Worm (Caenorhabditis elegans) whole organism, mixed stage, embryonic: ENCODE measurements around the gene T14G10.8.
A peak's percentile ranks its signal among the peaks of the same experiment; 100 is the strongest.

Experiments
- M03D4.4 ChIP-seq: sonication (generic microtip); optimal IDR thresholded peaks from 2 replicates; lab custom pipeline; 2017; ENCODE audit warnings: mild to moderate bottlenecking, missing genetic modification characterization, missing compliant biosample characterization
- bed-3 ChIP-seq: fragments of 200-800 bp; sonication (Bioruptor generic); optimal IDR thresholded peaks from 3 replicates; lab custom pipeline; 2018; ENCODE audit warnings: mild to moderate bottlenecking, missing genetic modification characterization, moderate library complexity, missing compliant biosample characterization
- blmp-1 ChIP-seq: fragments of 150-350 bp; optimal IDR thresholded peaks from 2 replicates; lab custom pipeline; 2014; ENCODE audit warnings: missing biosample characterization, missing genetic modification characterization
- ceh-39 ChIP-seq: fragments of 150-350 bp; optimal IDR thresholded peaks from 2 replicates; lab custom pipeline; 2014; ENCODE audit warnings: missing biosample characterization, missing genetic modification characterization
- ceh-43 ChIP-seq: fragments of 200-800 bp; sonication (Bioruptor generic); optimal IDR thresholded peaks from 2 replicates; lab custom pipeline; 2018; ENCODE audit warnings: mild to moderate bottlenecking, missing genetic modification characterization, moderate library complexity, missing compliant biosample characterization
- ceh-83 ChIP-seq: fragments of 200-800 bp; sonication (Bioruptor generic); optimal IDR thresholded peaks from 2 replicates; lab custom pipeline; 2018; ENCODE audit warnings: mild to moderate bottlenecking, missing genetic modification characterization, missing compliant biosample characterization
- ces-1 ChIP-seq: fragments of 150-350 bp; optimal IDR thresholded peaks from 2 replicates; lab custom pipeline; 2014; ENCODE audit warnings: missing biosample characterization, missing genetic modification reagents, missing genetic modification characterization
- cnd-1 ChIP-seq: fragments of 200-800 bp; sonication (Bioruptor generic); optimal IDR thresholded peaks from 2 replicates; lab custom pipeline; 2018; ENCODE audit warnings: mild to moderate bottlenecking, missing genetic modification characterization, missing compliant biosample characterization
- drap-1 ChIP-seq: fragments of 200-800 bp; sonication (Bioruptor generic); optimal IDR thresholded peaks from 3 replicates; lab custom pipeline; 2018; ENCODE audit warnings: mild to moderate bottlenecking, missing genetic modification characterization, missing compliant biosample characterization
- elt-1 ChIP-seq: sonication (generic microtip); optimal IDR thresholded peaks from 2 replicates; lab custom pipeline; 2017; ENCODE audit warnings: missing genetic modification characterization, mild to moderate bottlenecking, missing compliant biosample characterization, antibody characterized with exemption, moderate library complexity, borderline replicate concordance; ENCODE audit not compliant: insufficient read depth
- elt-3 ChIP-seq: fragments of 150-350 bp; optimal IDR thresholded peaks from 2 replicates; lab custom pipeline; 2014; ENCODE audit warnings: missing biosample characterization, missing genetic modification characterization
- flh-1 ChIP-seq: fragments of 200-800 bp; sonication (Bioruptor generic); optimal IDR thresholded peaks from 2 replicates; lab custom pipeline; 2018; ENCODE audit warnings: mild to moderate bottlenecking, missing genetic modification characterization, moderate library complexity, missing compliant biosample characterization
- ham-2 ChIP-seq: fragments of 200-800 bp; sonication (Bioruptor generic); optimal IDR thresholded peaks from 2 replicates; lab custom pipeline; 2018; ENCODE audit warnings: mild to moderate bottlenecking, missing genetic modification characterization, missing compliant biosample characterization
- hlh-1 ChIP-seq: fragments of 150-350 bp; optimal IDR thresholded peaks from 2 replicates; lab custom pipeline; 2014; ENCODE audit warnings: missing biosample characterization, missing genetic modification reagents, missing genetic modification characterization
- lin-13 ChIP-seq: fragments of 150-350 bp; optimal IDR thresholded peaks from 2 replicates; lab custom pipeline; 2014; ENCODE audit warnings: missing biosample characterization, missing genetic modification characterization
- lin-32 ChIP-seq: fragments of 200-800 bp; sonication (Bioruptor generic); optimal IDR thresholded peaks from 2 replicates; lab custom pipeline; 2018; ENCODE audit warnings: mild to moderate bottlenecking, missing genetic modification characterization, missing compliant biosample characterization
- lsy-2 ChIP-seq: fragments of 150-350 bp; optimal IDR thresholded peaks from 2 replicates; lab custom pipeline; 2014; ENCODE audit warnings: missing biosample characterization, missing genetic modification characterization
- mab-5 ChIP-seq: fragments of 150-350 bp; optimal IDR thresholded peaks from 2 replicates; lab custom pipeline; 2014; ENCODE audit warnings: missing biosample characterization, missing genetic modification characterization
- mep-1 ChIP-seq: fragments of 150-350 bp; optimal IDR thresholded peaks from 2 replicates; lab custom pipeline; 2017; ENCODE audit warnings: missing biosample characterization, missing genetic modification reagents, missing genetic modification characterization, inconsistent platforms
- mls-2 ChIP-seq: sonication (generic microtip); optimal IDR thresholded peaks from 2 replicates; lab custom pipeline; 2016; ENCODE audit warnings: mild to moderate bottlenecking, missing genetic modification characterization, moderate library complexity, missing compliant biosample characterization
- nhr-12 ChIP-seq: fragments of 150-350 bp; optimal IDR thresholded peaks from 2 replicates; lab custom pipeline; 2014; ENCODE audit warnings: missing biosample characterization, missing genetic modification characterization
- nhr-2 ChIP-seq: fragments of 150-350 bp; optimal IDR thresholded peaks from 2 replicates; lab custom pipeline; 2014; ENCODE audit warnings: missing biosample characterization, missing genetic modification characterization
- nhr-237 ChIP-seq: fragments of 150-350 bp; optimal IDR thresholded peaks from 2 replicates; lab custom pipeline; 2014; ENCODE audit warnings: missing biosample characterization, missing genetic modification characterization
- nhr-28 ChIP-seq: fragments of 150-350 bp; optimal IDR thresholded peaks from 2 replicates; lab custom pipeline; 2014; ENCODE audit warnings: missing biosample characterization, missing genetic modification characterization
- nhr-76 ChIP-seq: sonication (generic microtip); optimal IDR thresholded peaks from 2 replicates; lab custom pipeline; 2017; ENCODE audit warnings: missing biosample characterization, missing genetic modification characterization
- pha-4 ChIP-seq: fragments of 150-350 bp; optimal IDR thresholded peaks from 2 replicates; lab custom pipeline; 2018; ENCODE audit warnings: missing biosample characterization, missing genetic modification reagents, missing genetic modification characterization
- sem-2 ChIP-seq: fragments of 200-800 bp; sonication (Bioruptor generic); optimal IDR thresholded peaks from 2 replicates; lab custom pipeline; 2018; ENCODE audit warnings: mild to moderate bottlenecking, missing genetic modification characterization, missing compliant biosample characterization
- snpc-4 ChIP-seq: fragments of 150-350 bp; optimal IDR thresholded peaks from 2 replicates; lab custom pipeline; 2014; ENCODE audit warnings: missing biosample characterization, missing genetic modification characterization
- sptf-1 ChIP-seq: sonication (generic microtip); optimal IDR thresholded peaks from 2 replicates; lab custom pipeline; 2017; ENCODE audit warnings: mild to moderate bottlenecking, missing genetic modification characterization, moderate library complexity, missing compliant biosample characterization
- tbx-8 ChIP-seq: fragments of 200-800 bp; sonication (Bioruptor generic); optimal IDR thresholded peaks from 2 replicates; lab custom pipeline; 2018; ENCODE audit warnings: mild to moderate bottlenecking, missing genetic modification characterization, moderate library complexity, missing compliant biosample characterization
- unc-120 ChIP-seq: sonication (generic microtip); optimal IDR thresholded peaks from 2 replicates; lab custom pipeline; 2017; ENCODE audit warnings: missing genetic modification characterization, missing compliant biosample characterization; ENCODE audit not compliant: poor library complexity, severe bottlenecking
- unc-39 ChIP-seq: fragments of 150-350 bp; optimal IDR thresholded peaks from 2 replicates; lab custom pipeline; 2014; ENCODE audit warnings: missing biosample characterization, missing genetic modification characterization
- unc-62 ChIP-seq: fragments of 150-350 bp; optimal IDR thresholded peaks from 2 replicates; lab custom pipeline; 2014; ENCODE audit warnings: missing biosample characterization, missing genetic modification reagents, missing genetic modification characterization
- zip-8 ChIP-seq: fragments of 150-350 bp; optimal IDR thresholded peaks from 2 replicates; lab custom pipeline; 2014; ENCODE audit warnings: missing biosample characterization, missing genetic modification characterization
- ztf-11 ChIP-seq: fragments of 150-350 bp; optimal IDR thresholded peaks from 2 replicates; lab custom pipeline; 2014; ENCODE audit warnings: missing biosample characterization, missing genetic modification characterization

The T14G10.8 gene

DNA sequence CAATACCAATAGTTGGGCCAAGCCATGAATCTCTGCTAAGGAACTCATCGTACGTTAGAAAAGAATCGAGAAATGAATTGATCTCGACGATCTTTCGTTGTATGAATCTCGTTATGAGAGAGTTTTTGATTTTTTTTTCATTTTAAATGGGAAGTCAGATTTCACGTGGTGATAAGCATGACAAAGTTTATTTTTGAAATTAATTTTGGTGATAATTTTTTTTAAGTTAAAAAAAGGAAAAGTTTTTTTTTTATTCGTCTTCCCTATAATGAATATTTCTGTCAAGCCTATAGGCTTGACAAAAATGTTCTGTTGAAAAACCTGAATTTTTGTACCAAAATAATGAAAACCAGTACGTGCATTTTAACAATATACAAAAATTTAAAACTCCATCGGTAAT is 11.0 kb downstream of the T14G10.8 start, which contains the start of gene K08F4.5:
Gene K08F4.5 (minus strand): TSS at position 101 of the 400 bp plus-strand sequence.
- TF ChIP-seq M03D4.4 (tag; lab: Kevin White, UChicago): no peak
- TF ChIP-seq ham-2: no peak
- no peak for TF ChIP-seq ceh-83 (GFP tag; lab: Kevin White, UChicago)
- no peak for TF ChIP-seq unc-120 (tag; lab: Kevin White, UChicago)
- no peak for TF ChIP-seq nhr-76 (tag; lab: Kevin White, UChicago)
- no peak for TF ChIP-seq ces-1
- TF ChIP-seq pha-4 (tag; lab: Kevin White, UChicago): no peak
- no peak for TF ChIP-seq tbx-8 (GFP tag; lab: Kevin White, UChicago)
- TF ChIP-seq unc-39: no peak
- no peak for TF ChIP-seq elt-3 (tag; lab: Kevin White, UChicago)
- no peak for TF ChIP-seq elt-1 (tag; lab: Kevin White, UChicago)
- TF ChIP-seq, all 35 proteins: peak for 0

DNA sequence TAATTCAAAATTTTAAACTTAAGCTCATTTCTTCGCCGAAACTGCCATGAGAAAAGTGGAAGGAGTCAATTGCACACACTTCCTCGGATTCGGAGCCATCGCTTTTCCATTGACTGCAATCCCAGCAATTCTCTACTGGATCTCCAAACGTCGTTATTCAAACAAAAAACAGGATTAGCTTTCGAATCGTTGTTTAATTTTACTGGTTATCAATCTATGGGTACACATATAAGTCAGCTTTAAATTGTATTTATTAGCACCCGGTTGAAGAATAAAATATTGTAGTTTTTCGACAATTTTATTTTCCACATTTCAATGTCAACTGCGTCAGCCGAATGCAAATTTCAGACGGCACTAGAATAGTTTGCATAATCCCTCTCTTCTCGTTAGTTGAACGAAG is 16.8 kb downstream of the T14G10.8 start, which contains the start of gene glt-3:
Gene glt-3 (plus strand): TSS at position 301 of the 400 bp plus-strand sequence.
- TF ChIP-seq elt-1 (tag; lab: Kevin White, UChicago): no peak
- no peak for TF ChIP-seq sptf-1 (tag; lab: Kevin White, UChicago)
- TF ChIP-seq zip-8 (tag; lab: Kevin White, UChicago): no peak
- TF ChIP-seq mls-2 (tag; lab: Kevin White, UChicago): no peak
- TF ChIP-seq ham-2: no peak
- no peak for TF ChIP-seq ceh-39
- TF ChIP-seq unc-120 (tag; lab: Kevin White, UChicago): no peak
- no peak for TF ChIP-seq ceh-83 (GFP tag; lab: Kevin White, UChicago)
- no peak for TF ChIP-seq snpc-4 (tag; lab: Kevin White, UChicago)
- TF ChIP-seq lin-13: no peak
- no peak for TF ChIP-seq bed-3 (GFP tag; lab: Kevin White, UChicago)
- TF ChIP-seq cnd-1: no peak
- TF ChIP-seq lin-32 (GFP tag; lab: Kevin White, UChicago): no peak
- TF ChIP-seq lsy-2 (tag; lab: Kevin White, UChicago): no peak
- no peak for TF ChIP-seq sem-2
- TF ChIP-seq, all 35 proteins: peak for 0

DNA sequence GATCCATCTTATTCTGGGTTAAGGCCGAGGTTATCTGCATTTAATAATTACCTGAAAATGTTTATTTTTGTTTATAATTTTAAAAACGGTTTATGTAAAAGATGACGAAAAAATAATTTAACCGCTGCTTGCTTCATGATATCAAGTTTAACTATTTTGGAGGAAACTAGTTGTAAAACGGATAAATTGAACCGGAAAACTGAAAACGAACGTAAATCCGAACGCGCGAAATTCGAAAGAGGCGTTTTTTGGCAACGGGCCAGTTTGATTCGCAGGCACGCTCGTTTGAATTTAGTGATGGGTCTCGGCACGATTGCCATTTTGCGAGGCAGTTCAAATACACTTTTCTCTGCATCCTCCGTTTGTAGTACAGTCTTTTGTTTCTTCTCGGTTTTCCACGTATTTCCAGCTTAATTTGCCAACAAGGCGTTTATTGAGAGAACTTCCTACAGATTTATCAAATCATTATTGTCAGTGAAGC is 17.8 kb downstream of the T14G10.8 start, which contains the start of the genes gtbp-1 and K08F4.3:
Gene gtbp-1 (minus strand): TSS at position 51 of the 481 bp plus-strand sequence.
Gene K08F4.3 (plus strand): TSS at position 352 of the 481 bp plus-strand sequence.
- no peak for TF ChIP-seq tbx-8 (GFP tag; lab: Kevin White, UChicago)
- TF ChIP-seq mls-2 (tag; lab: Kevin White, UChicago): no peak
- no peak for TF ChIP-seq elt-3 (tag; lab: Kevin White, UChicago)
- TF ChIP-seq sem-2: no peak
- TF ChIP-seq lin-13: peak; percentile 57
- peak; percentile 23 for TF ChIP-seq M03D4.4 (tag; lab: Kevin White, UChicago)
- TF ChIP-seq ceh-43 (GFP tag; lab: Kevin White, UChicago): no peak
- no peak for TF ChIP-seq bed-3 (GFP tag; lab: Kevin White, UChicago)
- TF ChIP-seq ztf-11 (tag; lab: Kevin White, UChicago): no peak
- no peak for TF ChIP-seq snpc-4 (tag; lab: Kevin White, UChicago)
- peak; percentile 52 for TF ChIP-seq ceh-39
- TF ChIP-seq unc-62 (GFP tag; lab: Kevin White, UChicago): no peak
- TF ChIP-seq lsy-2 (tag; lab: Kevin White, UChicago): peak; percentile 73
- no peak for TF ChIP-seq ham-2
- no peak for TF ChIP-seq ceh-83 (GFP tag; lab: Kevin White, UChicago)
- no peak for TF ChIP-seq nhr-28 (tag; lab: Kevin White, UChicago)
- TF ChIP-seq cnd-1: no peak
- TF ChIP-seq nhr-12 (tag; lab: Kevin White, UChicago): no peak
- peak; percentile 74 for TF ChIP-seq unc-120 (tag; lab: Kevin White, UChicago)
- peak; percentile 74 for TF ChIP-seq mep-1 (tag; lab: Kevin White, UChicago)
- no peak for TF ChIP-seq sptf-1 (tag; lab: Kevin White, UChicago)
- TF ChIP-seq nhr-237 (tag; lab: Kevin White, UChicago): peak; percentile 39
- TF ChIP-seq elt-1 (tag; lab: Kevin White, UChicago): no peak
- peak; percentile 47 for TF ChIP-seq pha-4 (tag; lab: Kevin White, UChicago)
- TF ChIP-seq ces-1: no peak
- peak; percentile 6 for TF ChIP-seq hlh-1
- no peak for TF ChIP-seq blmp-1 (tag; lab: Kevin White, UChicago)
- no peak for TF ChIP-seq drap-1 (GFP tag; lab: Kevin White, UChicago)
- no peak for TF ChIP-seq flh-1 (GFP tag; lab: Kevin White, UChicago)
- TF ChIP-seq unc-39: no peak
- no peak for TF ChIP-seq mab-5
- no peak for TF ChIP-seq zip-8 (tag; lab: Kevin White, UChicago)
- TF ChIP-seq nhr-76 (tag; lab: Kevin White, UChicago): no peak
- TF ChIP-seq nhr-2 (tag; lab: Kevin White, UChicago): no peak
- TF ChIP-seq lin-32 (GFP tag; lab: Kevin White, UChicago): no peak
